Fruit fly (Drosophila melanogaster): ENCODE measurements around the gene CG14708.

The CG14708 gene

DNA sequence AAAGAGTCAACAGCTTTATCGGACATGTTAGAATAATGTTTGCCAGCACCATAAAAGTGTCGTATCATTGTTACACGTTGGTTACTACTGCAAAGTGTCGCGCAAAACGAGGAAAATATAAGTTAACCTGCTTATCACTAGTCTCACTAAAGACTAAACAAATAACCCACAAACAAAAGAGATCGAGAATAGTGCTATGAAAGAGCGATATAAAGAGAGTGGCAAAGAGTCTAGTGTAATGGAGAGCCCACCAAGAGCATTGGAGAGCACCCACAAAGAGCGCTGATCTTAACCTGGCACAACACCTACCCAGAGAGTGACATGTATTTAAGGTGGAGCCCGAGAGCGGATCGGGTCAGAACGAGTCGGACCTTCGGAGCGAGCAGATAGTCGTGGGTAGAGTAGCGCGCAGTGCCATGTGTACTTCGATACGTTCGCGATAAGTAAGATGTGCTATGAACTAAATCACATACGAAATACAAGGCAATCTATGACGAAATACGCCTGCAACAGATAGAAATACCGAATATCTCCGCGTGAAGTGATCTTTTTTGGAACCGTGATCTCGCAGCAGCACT lies 15.0 kb downstream of the CG14708 start, which contains the start of gene Mrp4:
TSS of gene Mrp4 (plus strand) at position 378 of the 578 bp plus-strand sequence.
- TF ChIP-seq dl (GFP tag; optimal IDR thresholded peaks at IDR 0.05; ENCODE audit: insufficient read depth in 1 of 2, partially characterized antibody in 2 of 2) (peak; percentile 97 to 98), sv (GFP tag; optimal IDR thresholded peaks at IDR 0.05) (peak; percentile 51), rgr (GFP tag; optimal IDR thresholded peaks at IDR 0.05) (no peak), Rel (GFP tag; optimal IDR thresholded peaks at IDR 0.05) (peak; percentile 46), Rel (tag; optimal IDR thresholded peaks at IDR 0.05) (no peak), CG32264 (GFP tag; optimal IDR thresholded peaks at IDR 0.05) (no peak), Dif (GFP tag; optimal IDR thresholded peaks at IDR 0.05; ENCODE audit: partially characterized antibody) (peak; percentile 99), Hr83 (GFP tag; optimal IDR thresholded peaks at IDR 0.05; ENCODE audit: poor library complexity, severe bottlenecking) (peak; percentile 95), sage (GFP tag; optimal IDR thresholded peaks at IDR 0.05) (peak; percentile 10), br (GFP tag; optimal IDR thresholded peaks at IDR 0.05) (peak; percentile 57), fru (GFP tag; optimal IDR thresholded peaks at IDR 0.05) (peak; percentile 10), Hr78 (GFP tag; optimal IDR thresholded peaks at IDR 0.05) (no peak), Hnf4 (GFP tag; optimal IDR thresholded peaks at IDR 0.05) (peak; percentile 75), CrebA (GFP tag; optimal IDR thresholded peaks at IDR 0.05; ENCODE audit: borderline replicate concordance) (peak; percentile 89), Vsx2 (GFP tag; optimal IDR thresholded peaks at IDR 0.05; ENCODE audit: partially characterized antibody) (peak; percentile 95), h (GFP tag; optimal IDR thresholded peaks at IDR 0.05) (peak; percentile 47)

DNA sequence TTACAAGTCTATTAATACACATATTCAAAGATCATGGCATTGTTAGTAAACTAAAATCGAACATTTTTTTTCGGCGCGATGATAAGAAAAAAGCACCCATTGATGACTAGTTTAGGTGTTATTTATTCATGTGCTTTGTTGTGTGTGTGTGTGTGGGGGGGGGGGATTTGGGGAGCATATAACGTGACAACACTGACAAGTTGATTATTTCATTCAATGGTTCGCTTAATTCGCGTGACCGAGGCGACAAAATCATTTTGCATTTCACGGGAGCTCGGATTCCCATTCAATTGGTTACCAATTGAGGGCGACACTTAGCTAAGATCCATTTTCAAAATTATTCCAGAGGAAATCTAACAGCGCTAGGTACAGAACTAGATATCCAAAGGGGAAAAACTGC lies 16.0 kb downstream of the CG14708 start:
- TF ChIP-seq OdsH (GFP tag; optimal IDR thresholded peaks at IDR 0.05) (no peak), tai (GFP tag; optimal IDR thresholded peaks at IDR 0.05) (no peak), CG9705 (GFP tag; optimal IDR thresholded peaks at IDR 0.05) (no peak), sv (GFP tag; optimal IDR thresholded peaks at IDR 0.05) (no peak), Dif (GFP tag; optimal IDR thresholded peaks at IDR 0.05; ENCODE audit: partially characterized antibody) (no peak), Myc (optimal IDR thresholded peaks at IDR 0.05) (no peak), lola (GFP tag; optimal IDR thresholded peaks at IDR 0.05) (no peak), br (GFP tag; optimal IDR thresholded peaks at IDR 0.05) (no peak), Hr78 (GFP tag; optimal IDR thresholded peaks at IDR 0.05) (no peak), CrebA (GFP tag; optimal IDR thresholded peaks at IDR 0.05; ENCODE audit: borderline replicate concordance) (no peak), Vsx2 (GFP tag; optimal IDR thresholded peaks at IDR 0.05; ENCODE audit: partially characterized antibody) (no peak), Dfd (GFP tag; optimal IDR thresholded peaks at IDR 0.05) (no peak), ey (GFP tag; optimal IDR thresholded peaks at IDR 0.05) (no peak), sage (GFP tag; optimal IDR thresholded peaks at IDR 0.05) (no peak)

DNA sequence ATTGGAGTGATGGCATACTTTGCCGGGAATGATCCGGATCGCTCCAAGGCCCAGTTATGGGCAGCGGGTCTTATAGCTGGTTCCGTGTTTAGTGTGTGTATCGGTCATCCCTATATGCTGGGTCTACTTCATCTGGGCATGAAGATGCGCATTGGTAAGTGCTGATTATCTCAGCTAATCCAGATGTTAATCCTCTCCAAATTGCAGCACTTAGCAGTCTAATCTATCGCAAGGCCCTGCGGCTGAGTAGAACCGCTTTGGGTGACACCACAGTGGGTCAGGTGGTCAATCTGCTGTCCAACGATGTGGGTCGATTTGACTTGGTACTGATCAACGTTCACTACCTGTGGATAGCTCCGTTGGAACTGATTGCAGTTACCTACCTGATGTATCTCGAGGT lies 17.5 kb downstream of the CG14708 start:
- TF ChIP-seq sage (GFP tag; optimal IDR thresholded peaks at IDR 0.05) = no peak
- no peak for TF ChIP-seq dsf (GFP tag; optimal IDR thresholded peaks at IDR 0.05; ENCODE audit: borderline replicate concordance)

DNA sequence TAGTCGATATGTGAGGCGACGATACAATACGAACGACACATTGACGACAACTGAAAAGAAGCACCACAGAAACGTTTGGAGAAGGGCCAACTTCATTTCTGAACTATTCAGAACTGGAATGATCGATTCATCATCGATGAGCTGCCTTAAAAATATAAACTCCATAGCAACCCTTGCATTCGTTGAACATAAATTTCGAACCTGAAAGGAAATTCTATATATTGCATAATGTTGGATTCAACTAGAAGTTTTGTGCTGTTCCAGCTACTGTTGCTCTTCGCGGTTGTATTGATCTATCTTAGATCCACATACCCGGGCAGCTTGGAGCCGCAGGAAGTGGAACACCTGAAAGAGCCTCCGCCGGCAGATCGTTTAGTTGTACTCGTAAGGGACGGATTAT lies 24.7 kb downstream of the CG14708 start, which contains the start of the genes CG6790 and CG5342:
TSS of gene CG6790 (minus strand) at position 101 of the 400 bp plus-strand sequence.
TSS of gene CG5342 (plus strand) at position 182 of the 400 bp plus-strand sequence.
- TF ChIP-seq Hr83 (GFP tag; optimal IDR thresholded peaks at IDR 0.05; ENCODE audit: poor library complexity, severe bottlenecking) (no peak), fru (GFP tag; optimal IDR thresholded peaks at IDR 0.05) (no peak), br (GFP tag; optimal IDR thresholded peaks at IDR 0.05) (no peak), sv (GFP tag; optimal IDR thresholded peaks at IDR 0.05) (no peak), Mio (GFP tag; optimal IDR thresholded peaks at IDR 0.05) (no peak), Vsx2 (GFP tag; optimal IDR thresholded peaks at IDR 0.05; ENCODE audit: partially characterized antibody) (no peak), CG32264 (GFP tag; optimal IDR thresholded peaks at IDR 0.05) (no peak), OdsH (GFP tag; optimal IDR thresholded peaks at IDR 0.05) (no peak), woc (GFP tag; optimal IDR thresholded peaks at IDR 0.05) (no peak), brk (GFP tag; optimal IDR thresholded peaks at IDR 0.05) (no peak), Jra (GFP tag; optimal IDR thresholded peaks at IDR 0.05) (no peak), jim (GFP tag; optimal IDR thresholded peaks at IDR 0.05) (no peak), Rel (GFP tag; optimal IDR thresholded peaks at IDR 0.05) (no peak), Rel (tag; optimal IDR thresholded peaks at IDR 0.05) (no peak), pan (optimal IDR thresholded peaks at IDR 0.05) (no peak), tai (GFP tag; optimal IDR thresholded peaks at IDR 0.05) (no peak), psq (GFP tag; optimal IDR thresholded peaks at IDR 0.05) (no peak), Abd-B (GFP tag; optimal IDR thresholded peaks at IDR 0.05) (no peak), usp (GFP tag; optimal IDR thresholded peaks at IDR 0.05) (no peak), Dfd (GFP tag; optimal IDR thresholded peaks at IDR 0.05) (no peak), dl (GFP tag; optimal IDR thresholded peaks at IDR 0.05; ENCODE audit: insufficient read depth in 1 of 2, partially characterized antibody in 2 of 2) (no peak)

Data from whole organism, wandering third instar larva.